Worm (Caenorhabditis elegans): ENCODE measurements around the gene unc-83.

DNA sequence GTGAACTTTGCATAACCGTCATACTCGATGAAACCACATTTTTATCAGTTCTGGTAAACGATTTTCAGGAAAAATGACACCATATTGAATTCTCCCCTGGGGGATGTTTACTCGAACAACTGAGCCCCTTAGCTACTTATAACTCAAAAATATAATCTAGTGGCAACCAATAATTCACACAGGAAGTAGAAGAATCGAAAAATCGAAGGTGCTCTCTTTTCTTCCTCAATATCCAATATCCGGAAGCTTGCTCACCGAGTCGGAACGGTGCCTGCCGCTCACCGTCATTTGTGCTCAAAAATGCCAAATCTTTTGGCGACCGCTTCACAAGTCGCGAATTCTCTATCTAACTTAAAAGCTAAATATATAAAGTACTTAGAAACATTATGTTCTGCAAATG is 22.8 kb upstream of the unc-83 start, which contains the start of gene T05H4.3:
- no peak for TF ChIP-seq W03F9.2 (tag; optimal IDR thresholded peaks at IDR 0.05)
- TF ChIP-seq him-1 (tag; optimal IDR thresholded peaks at IDR 0.05), result no peak
- no peak for TF ChIP-seq dao-5 (tag; optimal IDR thresholded peaks at IDR 0.05)
